Worm (Caenorhabditis elegans): ENCODE data around the gene Y41E3.13.

- TF ChIP-seq pes-1 (GFP tag; IDR thresholded peaks at IDR 0.05) (no peak), ama-1 (optimal IDR thresholded peaks at IDR 0.05) (no peak), flt-1 (GFP tag; IDR thresholded peaks at IDR 0.05) (no peak), tbx-37 (GFP tag; conservative IDR thresholded peaks at IDR 0.05) (no peak), sea-1 (GFP tag; conservative IDR thresholded peaks at IDR 0.05) (no peak), ceh-36 (tag; optimal IDR thresholded peaks at IDR 0.05) (no peak), hmbx-1 (tag; optimal IDR thresholded peaks at IDR 0.05) (no peak), scrt-1 (GFP tag; IDR thresholded peaks at IDR 0.05) (no peak), ets-7 (tag; optimal IDR thresholded peaks at IDR 0.05) (no peak), F13C5.2 (tag; optimal IDR thresholded peaks at IDR 0.05) (no peak)
Measured at ce11 chrIV:15013517-15014085, 44.5 kb upstream of the Y41E3.13 start, which contains the start of gene Y41E3.7.

Data from whole organism, early embryonic.